Fruit fly (Drosophila melanogaster) whole organism, prepupa: Measurements from ENCODE around the gene mei-9.

Source experiments
- CG31627 ChIP-seq: fragments of 200-800 bp; sonication (Bioruptor generic); optimal IDR thresholded peaks from 3 replicates; lab custom pipeline; 2016; ENCODE audit warnings: missing biosample characterization, missing genetic modification characterization
- OdsH ChIP-seq: fragments of 200-800 bp; sonication (Bioruptor generic); optimal IDR thresholded peaks from 3 replicates; lab custom pipeline; 2016; ENCODE audit warnings: missing biosample characterization, missing genetic modification characterization
- Sox102F ChIP-seq: fragments of 200-800 bp; sonication (Bioruptor generic); optimal IDR thresholded peaks from 2 replicates; lab custom pipeline; 2016; ENCODE audit warnings: missing biosample characterization, mild to moderate bottlenecking, missing genetic modification characterization
- net ChIP-seq: fragments of 200-800 bp; sonication (Bioruptor generic); optimal IDR thresholded peaks from 3 replicates; lab custom pipeline; 2016; ENCODE audit warnings: missing biosample characterization, missing genetic modification characterization

DNA sequence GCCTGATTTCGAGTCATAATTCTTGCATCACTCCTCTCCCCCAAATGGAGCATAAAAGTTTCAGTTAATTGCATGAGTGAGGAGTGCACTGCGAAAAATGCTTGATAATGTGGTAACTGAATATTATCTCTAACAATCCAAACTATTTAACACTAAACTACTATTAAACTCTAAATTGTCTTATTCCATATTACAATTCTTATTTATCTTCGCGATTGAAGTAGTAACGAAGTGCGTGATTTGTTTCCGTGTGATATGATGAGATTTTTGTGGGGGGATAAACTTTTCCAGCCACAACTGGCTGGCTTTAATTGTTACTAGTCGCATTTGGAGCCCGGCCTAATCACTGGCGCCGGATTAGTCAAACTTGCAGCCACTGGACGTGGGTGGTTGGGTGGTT, 54.3 kb downstream of the mei-9 start:
- peak; percentile 49 for TF ChIP-seq OdsH (GFP tag; lab: Kevin White, UChicago)
- TF ChIP-seq CG31627 (GFP tag; lab: Kevin White, UChicago), result no peak
- no peak for TF ChIP-seq Sox102F
- TF ChIP-seq net (GFP tag; lab: Kevin White, UChicago), result peak; percentile 15
